Worm (Caenorhabditis elegans) whole organism, L2 larva: ENCODE data around the gene dsb-1.

Experiments
- R02D3.7 ChIP-seq: fragments of 150-350 bp; optimal IDR thresholded peaks from 2 replicates; lab custom pipeline; 2014; ENCODE audit warnings: missing biosample characterization, missing genetic modification characterization
- ZK546.5 ChIP-seq: sonication (generic microtip); optimal IDR thresholded peaks from 2 replicates; lab custom pipeline; 2017; ENCODE audit warnings: missing biosample characterization, missing genetic modification characterization
- elt-1 ChIP-seq: fragments of 150-350 bp; optimal IDR thresholded peaks from 2 replicates; lab custom pipeline; 2014; ENCODE audit warnings: missing biosample characterization, missing genetic modification characterization
- lin-13 ChIP-seq: fragments of 150-350 bp; optimal IDR thresholded peaks from 2 replicates; lab custom pipeline; 2014; ENCODE audit warnings: missing biosample characterization, missing genetic modification reagents, missing genetic modification characterization
- lin-39 ChIP-seq: fragments of 150-350 bp; optimal IDR thresholded peaks from 2 replicates; lab custom pipeline; 2014; ENCODE audit warnings: missing biosample characterization, missing genetic modification reagents, missing genetic modification characterization
- nhr-12 ChIP-seq: fragments of 150-350 bp; optimal IDR thresholded peaks from 2 replicates; lab custom pipeline; 2014; ENCODE audit warnings: missing biosample characterization, missing genetic modification characterization
- skn-1 ChIP-seq: sonication (generic microtip); optimal IDR thresholded peaks from 2 replicates; lab custom pipeline; 2017; ENCODE audit warnings: missing biosample characterization, missing genetic modification characterization
- unc-39 ChIP-seq: fragments of 150-350 bp; optimal IDR thresholded peaks from 2 replicates; lab custom pipeline; 2014; ENCODE audit warnings: missing biosample characterization, missing genetic modification characterization
- ztf-4 ChIP-seq: fragments of 150-350 bp; optimal IDR thresholded peaks from 2 replicates; lab custom pipeline; 2014; ENCODE audit warnings: missing biosample characterization, missing genetic modification characterization

DNA sequence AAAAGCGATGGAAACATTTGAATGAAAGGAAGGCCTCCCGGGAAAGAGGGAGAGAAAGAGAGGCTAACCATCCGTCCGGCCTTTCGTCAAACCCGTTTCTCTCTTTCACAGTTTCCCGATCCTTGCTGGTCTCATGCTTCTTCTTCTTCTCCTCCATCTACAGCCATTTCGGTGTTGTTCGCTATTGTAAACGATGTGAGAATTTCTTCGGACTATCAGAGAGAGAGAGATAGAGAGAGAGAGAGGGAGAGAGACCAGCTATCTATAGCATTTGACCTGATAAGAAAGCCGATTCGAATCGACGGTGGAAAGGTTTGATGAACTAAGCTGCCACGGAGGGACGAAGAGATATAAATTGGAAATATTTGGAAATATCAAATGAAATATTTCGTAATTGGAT is 5.3 kb upstream of the dsb-1 start:
- TF ChIP-seq skn-1 = no peak
- TF ChIP-seq lin-39 (tag; lab: Kevin White, UChicago) = no peak
- no peak for TF ChIP-seq nhr-12 (tag; lab: Kevin White, UChicago)
- TF ChIP-seq R02D3.7 (tag; lab: Kevin White, UChicago) = no peak
- no peak for TF ChIP-seq ZK546.5 (tag; lab: Kevin White, UChicago)
- no peak for TF ChIP-seq lin-13 (GFP tag; lab: Kevin White, UChicago)
- no peak for TF ChIP-seq unc-39
- TF ChIP-seq ztf-4 = no peak
- no peak for TF ChIP-seq elt-1
